Worm (Caenorhabditis elegans) whole organism, early embryonic: ENCODE measurements around the gene C25B8.8.

Source experiments
- B0310.2 ChIP-seq: sonication (generic microtip); optimal IDR thresholded peaks from 2 replicates; lab custom pipeline; 2016; ENCODE audit warnings: mild to moderate bottlenecking, missing genetic modification characterization, missing compliant biosample characterization
- F13C5.2 ChIP-seq: sonication (generic microtip); optimal IDR thresholded peaks from 2 replicates; lab custom pipeline; 2017; ENCODE audit warnings: mild to moderate bottlenecking, missing genetic modification characterization, inconsistent platforms, missing compliant biosample characterization
- aly-1 ChIP-seq: sonication (generic microtip); optimal IDR thresholded peaks from 2 replicates; lab custom pipeline; 2016; ENCODE audit warnings: missing genetic modification characterization, missing compliant biosample characterization
- ama-1 ChIP-seq: fragments of 150-350 bp; optimal IDR thresholded peaks from 2 replicates; lab custom pipeline; 2014
- ceh-13 ChIP-seq: fragments of 200-800 bp; sonication (Bioruptor generic); optimal IDR thresholded peaks from 2 replicates; lab custom pipeline; 2018; ENCODE audit warnings: mild to moderate bottlenecking, missing genetic modification characterization, missing compliant biosample characterization
- ceh-36 ChIP-seq: sonication (generic microtip); optimal IDR thresholded peaks from 2 replicates; lab custom pipeline; 2016; ENCODE audit warnings: missing genetic modification characterization, inconsistent platforms, missing compliant biosample characterization
- ets-7 ChIP-seq: sonication (generic microtip); optimal IDR thresholded peaks from 2 replicates; lab custom pipeline; 2016; ENCODE audit warnings: missing genotype, missing genetic modification characterization, missing compliant biosample characterization
- flt-1 ChIP-seq: fragments of 200-800 bp; sonication (Bioruptor generic); IDR thresholded peaks from 2 replicates; pipeline ENCODE4 v1.3.6; 2022; ENCODE audit warnings: missing genetic modification characterization, missing compliant biosample characterization
- hmbx-1 ChIP-seq: sonication (generic microtip); optimal IDR thresholded peaks from 2 replicates; lab custom pipeline; 2016; ENCODE audit warnings: mild to moderate bottlenecking, missing genetic modification characterization, missing compliant biosample characterization
- hmg-4 ChIP-seq: fragments of 200-800 bp; sonication (Bioruptor generic); optimal IDR thresholded peaks from 2 replicates; lab custom pipeline; 2018; ENCODE audit warnings: mild to moderate bottlenecking, missing genetic modification characterization, missing compliant biosample characterization
- hnd-1 ChIP-seq: sonication (generic microtip); optimal IDR thresholded peaks from 2 replicates; lab custom pipeline; 2016; ENCODE audit warnings: missing genetic modification characterization, missing compliant biosample characterization
- pes-1 ChIP-seq: fragments of 200-800 bp; sonication (Bioruptor generic); IDR thresholded peaks from 2 replicates; pipeline ENCODE4 v1.3.6; 2022; ENCODE audit warnings: missing genetic modification reagents, missing genetic modification characterization, missing compliant biosample characterization
- scrt-1 ChIP-seq: fragments of 200-800 bp; sonication (Bioruptor generic); IDR thresholded peaks from 2 replicates; pipeline ENCODE4 v1.3.6; 2022; ENCODE audit warnings: missing genetic modification characterization, missing compliant biosample characterization
- sea-1 ChIP-seq: fragments of 200-800 bp; sonication (Bioruptor generic); conservative IDR thresholded peaks from 2 replicates; pipeline ENCODE4 v1.3.6; 2022; ENCODE audit warnings: missing genetic modification characterization, missing compliant biosample characterization
- tbx-11 ChIP-seq: fragments of 200-800 bp; sonication (Bioruptor generic); IDR thresholded peaks from 2 replicates; pipeline ENCODE4 v1.3.6; 2022; ENCODE audit warnings: missing genetic modification characterization, missing compliant biosample characterization
- tbx-37 ChIP-seq: fragments of 200-800 bp; sonication (Bioruptor generic); conservative IDR thresholded peaks from 2 replicates; pipeline ENCODE4 v1.3.6; 2022; ENCODE audit warnings: missing genetic modification reagents, missing genetic modification characterization, missing compliant biosample characterization
- tra-4 ChIP-seq: sonication (generic microtip); optimal IDR thresholded peaks from 2 replicates; lab custom pipeline; 2017; ENCODE audit warnings: missing genetic modification characterization, missing compliant biosample characterization

C25B8.8 gene

ce11 chrX:6609717-6610116, at the start of gene C25B8.8:
C25B8.8 (plus strand) TSS chrX:6610017.
- TF ChIP-seq hmbx-1 (tag; lab: Kevin White, UChicago) (no peak), aly-1 (tag; lab: Kevin White, UChicago) (no peak), F13C5.2 (tag; lab: Kevin White, UChicago) (no peak), tbx-37 (GFP tag; lab: Robert Waterston, UW) (no peak), B0310.2 (tag; lab: Kevin White, UChicago) (no peak), hnd-1 (tag; lab: Kevin White, UChicago) (no peak), hmg-4 (GFP tag; lab: Kevin White, UChicago) (no peak), ama-1 (lab: Kevin White, UChicago) (no peak), pes-1 (no peak), sea-1 (no peak)

- TF ChIP-seq ceh-13 (no peak), hmbx-1 (tag; lab: Kevin White, UChicago) (no peak), pes-1 (no peak), aly-1 (tag; lab: Kevin White, UChicago) (no peak), hnd-1 (tag; lab: Kevin White, UChicago) (no peak), B0310.2 (tag; lab: Kevin White, UChicago) (no peak)
These were observed 49.3 kb upstream of the C25B8.8 start for ce11 chrX:6560495-6560894.

ce11 chrX:6562378-6562856, 47.4 kb upstream of the C25B8.8 start, which contains the start of gene aaim-1:
aaim-1 (minus strand) TSS chrX:6562428.
- TF ChIP-seq F13C5.2 (tag; lab: Kevin White, UChicago) = no peak
- no peak for TF ChIP-seq hnd-1 (tag; lab: Kevin White, UChicago)
- TF ChIP-seq hmbx-1 (tag; lab: Kevin White, UChicago) = no peak
- no peak for TF ChIP-seq B0310.2 (tag; lab: Kevin White, UChicago)
- TF ChIP-seq tbx-37 (GFP tag; lab: Robert Waterston, UW) = no peak

DNA sequence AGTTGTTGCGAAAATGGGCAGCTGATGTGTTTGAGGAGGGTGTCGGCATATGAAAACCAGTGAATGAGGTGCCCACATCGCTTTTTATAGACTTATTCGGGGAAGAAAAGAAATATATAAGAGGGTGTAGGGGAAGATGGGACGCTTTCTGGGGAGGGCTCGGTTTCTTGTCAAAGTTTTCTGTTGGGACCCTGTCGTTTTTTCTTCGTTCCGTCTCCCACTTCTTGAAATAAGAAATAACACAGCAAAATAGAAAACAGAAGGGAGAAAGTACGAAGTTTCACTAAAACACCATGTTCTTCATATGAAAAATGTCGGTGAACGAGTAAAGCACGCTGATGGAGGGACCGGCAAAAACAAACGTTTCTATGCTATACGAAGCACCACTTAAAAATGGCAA, 40.2 kb upstream of the C25B8.8 start, which contains the start of gene dop-3:
Gene dop-3, minus strand, starts transcription at position 101 of the 400 bp plus-strand sequence.
- no peak for TF ChIP-seq flt-1 (GFP tag; lab: Robert Waterston, UW)
- no peak for TF ChIP-seq ceh-36 (tag; lab: Kevin White, UChicago)
- TF ChIP-seq ceh-13 = no peak
- no peak for TF ChIP-seq ama-1 (lab: Kevin White, UChicago)
- TF ChIP-seq B0310.2 (tag; lab: Kevin White, UChicago) = no peak
- TF ChIP-seq tbx-11 (GFP tag; lab: Robert Waterston, UW) = no peak
- no peak for TF ChIP-seq tbx-37 (GFP tag; lab: Robert Waterston, UW)
- TF ChIP-seq hmg-4 (GFP tag; lab: Kevin White, UChicago) = no peak

- TF ChIP-seq scrt-1 (GFP tag; lab: Robert Waterston, UW) (no peak), hmg-4 (GFP tag; lab: Kevin White, UChicago) (no peak), aly-1 (tag; lab: Kevin White, UChicago) (no peak), B0310.2 (tag; lab: Kevin White, UChicago) (no peak), hnd-1 (tag; lab: Kevin White, UChicago) (no peak), ets-7 (tag; lab: Kevin White, UChicago) (no peak), pes-1 (no peak), flt-1 (GFP tag; lab: Robert Waterston, UW) (no peak), ama-1 (lab: Kevin White, UChicago) (no peak), ceh-13 (no peak), F13C5.2 (tag; lab: Kevin White, UChicago) (no peak), tbx-37 (GFP tag; lab: Robert Waterston, UW) (no peak), tbx-11 (GFP tag; lab: Robert Waterston, UW) (no peak), hmbx-1 (tag; lab: Kevin White, UChicago) (no peak)
These were observed 36.8 kb upstream of the C25B8.8 start for ce11 chrX:6572987-6573386.

DNA sequence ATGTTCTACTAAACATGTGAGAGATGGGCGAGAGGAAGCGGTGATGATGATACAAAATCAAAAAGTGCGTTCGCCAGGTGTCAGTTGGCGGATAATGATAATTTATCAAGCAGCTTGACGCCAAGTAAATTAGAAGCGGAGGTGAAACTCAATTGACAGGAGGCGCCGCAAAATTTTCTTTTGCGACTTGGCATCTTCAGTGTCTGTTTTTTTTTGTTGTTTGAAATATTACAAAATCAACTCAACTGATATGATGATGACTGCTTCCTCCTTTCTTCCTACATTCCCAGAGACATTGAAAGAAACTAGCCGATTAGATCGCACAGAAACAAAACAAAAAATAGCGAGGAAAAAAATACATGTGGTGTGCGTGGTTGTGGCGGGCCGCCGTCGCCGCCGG, 33.8 kb upstream of the C25B8.8 start:
- no peak for TF ChIP-seq flt-1 (GFP tag; lab: Robert Waterston, UW)
- TF ChIP-seq hmbx-1 (tag; lab: Kevin White, UChicago) = no peak

ce11 chrX:6583385-6583784, 26.4 kb upstream of the C25B8.8 start:
- no peak for TF ChIP-seq scrt-1 (GFP tag; lab: Robert Waterston, UW)
- no peak for TF ChIP-seq pes-1
- TF ChIP-seq tra-4 (tag; lab: Kevin White, UChicago) = no peak
- no peak for TF ChIP-seq ceh-13
- no peak for TF ChIP-seq sea-1
- no peak for TF ChIP-seq hmbx-1 (tag; lab: Kevin White, UChicago)
- no peak for TF ChIP-seq aly-1 (tag; lab: Kevin White, UChicago)
- no peak for TF ChIP-seq F13C5.2 (tag; lab: Kevin White, UChicago)
- no peak for TF ChIP-seq ceh-36 (tag; lab: Kevin White, UChicago)
- no peak for TF ChIP-seq ets-7 (tag; lab: Kevin White, UChicago)
- no peak for TF ChIP-seq hmg-4 (GFP tag; lab: Kevin White, UChicago)
- no peak for TF ChIP-seq ama-1 (lab: Kevin White, UChicago)
- no peak for TF ChIP-seq tbx-11 (GFP tag; lab: Robert Waterston, UW)
- TF ChIP-seq flt-1 (GFP tag; lab: Robert Waterston, UW) = no peak
- TF ChIP-seq B0310.2 (tag; lab: Kevin White, UChicago) = no peak
- TF ChIP-seq tbx-37 (GFP tag; lab: Robert Waterston, UW) = no peak
- no peak for TF ChIP-seq hnd-1 (tag; lab: Kevin White, UChicago)

DNA sequence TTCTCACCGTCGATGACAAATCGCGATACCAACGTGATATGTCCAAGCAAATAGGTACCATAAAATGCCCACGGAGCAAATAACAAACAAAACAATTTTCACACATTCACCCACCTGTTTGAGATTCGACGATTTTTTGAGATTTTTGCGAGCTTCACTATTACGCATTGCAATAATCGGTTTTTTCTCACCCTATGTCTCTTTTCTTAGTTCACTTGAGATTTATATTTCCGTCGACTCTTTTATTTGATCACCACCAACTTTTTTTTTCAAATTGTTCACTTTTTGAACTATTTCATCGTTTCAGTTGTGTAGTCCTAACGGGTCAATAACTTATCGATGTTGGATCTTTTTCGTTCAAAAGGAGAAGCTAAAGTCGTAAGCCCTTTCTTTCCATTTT, 21.3 kb upstream of the C25B8.8 start, which contains the start of gene fbxl-4:
Gene fbxl-4, plus strand, starts transcription at position 301 of the 400 bp plus-strand sequence.
- TF ChIP-seq hmbx-1 (tag; lab: Kevin White, UChicago) (no peak), flt-1 (GFP tag; lab: Robert Waterston, UW) (no peak), F13C5.2 (tag; lab: Kevin White, UChicago) (no peak), tbx-11 (GFP tag; lab: Robert Waterston, UW) (no peak), ceh-36 (tag; lab: Kevin White, UChicago) (no peak), ets-7 (tag; lab: Kevin White, UChicago) (no peak), ceh-13 (no peak), tra-4 (tag; lab: Kevin White, UChicago) (no peak), sea-1 (no peak), scrt-1 (GFP tag; lab: Robert Waterston, UW) (no peak), aly-1 (tag; lab: Kevin White, UChicago) (no peak), ama-1 (lab: Kevin White, UChicago) (no peak), pes-1 (no peak), hnd-1 (tag; lab: Kevin White, UChicago) (no peak), hmg-4 (GFP tag; lab: Kevin White, UChicago) (no peak), B0310.2 (tag; lab: Kevin White, UChicago) (no peak), tbx-37 (GFP tag; lab: Robert Waterston, UW) (no peak)
